Worm (Caenorhabditis elegans): ENCODE measurements around the gene C39E9.12.

Gene C39E9.12

ce11 chrIV:13098652-13099051 is 4.8 kb downstream of the C39E9.12 start, which contains the start of the genes dli-1, tin-9.2 and exos-4.1:
Gene dli-1 (minus strand): TSS chrIV:13098792.
Gene tin-9.2 (plus strand): TSS chrIV:13098995.
Gene exos-4.1 (plus strand): TSS chrIV:13098999.
- TF ChIP-seq ceh-24 (tag; optimal IDR thresholded peaks at IDR 0.05) (no peak), unc-55 (GFP tag; optimal IDR thresholded peaks at IDR 0.05) (no peak), ztf-16 (tag; optimal IDR thresholded peaks at IDR 0.05) (no peak), sox-2 (GFP tag; IDR thresholded peaks at IDR 0.05) (no peak), nhr-232 (tag; optimal IDR thresholded peaks at IDR 0.05) (no peak), ceh-34 (tag; optimal IDR thresholded peaks at IDR 0.05) (peak; percentile 9), ceh-31 (tag; optimal IDR thresholded peaks at IDR 0.05) (peak; percentile 21), dve-1 (tag; optimal IDR thresholded peaks at IDR 0.05) (no peak), ceh-45 (GFP tag; IDR thresholded peaks at IDR 0.05) (no peak), tbx-2 (tag; optimal IDR thresholded peaks at IDR 0.05) (peak; percentile 35), eyg-1 (tag; optimal IDR thresholded peaks at IDR 0.05) (no peak), ceh-9 (tag; optimal IDR thresholded peaks at IDR 0.05) (no peak), madf-2 (tag; optimal IDR thresholded peaks at IDR 0.05) (no peak), ahr-1 (tag; optimal IDR thresholded peaks at IDR 0.05) (no peak), hlh-15 (tag; optimal IDR thresholded peaks at IDR 0.05) (no peak), pha-2 (tag; optimal IDR thresholded peaks at IDR 0.05) (no peak), unc-42 (tag; optimal IDR thresholded peaks at IDR 0.05) (peak; percentile 95), fkh-6 (tag; optimal IDR thresholded peaks at IDR 0.05) (no peak), unc-86 (tag; optimal IDR thresholded peaks at IDR 0.05) (no peak), nfya-1 (tag; optimal IDR thresholded peaks at IDR 0.05) (peak; percentile 47), gmeb-2 (tag; optimal IDR thresholded peaks at IDR 0.05) (no peak), lim-6 (tag; optimal IDR thresholded peaks at IDR 0.05) (no peak), hlh-6 (tag; optimal IDR thresholded peaks at IDR 0.05) (no peak), sox-4 (tag; optimal IDR thresholded peaks at IDR 0.05) (no peak), K09A11.1 (tag; optimal IDR thresholded peaks at IDR 0.05; ENCODE audit: insufficient read depth) (no peak), tbx-7 (tag; optimal IDR thresholded peaks at IDR 0.05) (no peak), fax-1 (tag; optimal IDR thresholded peaks at IDR 0.05) (peak; percentile 0), T23F11.4 (GFP tag; optimal IDR thresholded peaks at IDR 0.05) (no peak), hlh-8 (tag; optimal IDR thresholded peaks at IDR 0.05) (no peak), rnt-1 (tag; optimal IDR thresholded peaks at IDR 0.05) (peak; percentile 2), zip-5 (tag; optimal IDR thresholded peaks at IDR 0.05) (no peak), ceh-14 (tag; optimal IDR thresholded peaks at IDR 0.05) (peak; percentile 57), K02D7.2 (tag; optimal IDR thresholded peaks at IDR 0.05) (no peak), fkh-10 (GFP tag; optimal IDR thresholded peaks at IDR 0.05) (no peak), elt-4 (tag; optimal IDR thresholded peaks at IDR 0.05) (no peak)

- TF ChIP-seq ceh-45 (GFP tag; IDR thresholded peaks at IDR 0.05), result no peak
- no peak for TF ChIP-seq tbx-7 (tag; optimal IDR thresholded peaks at IDR 0.05)
Observed at ce11 chrIV:13100415-13100814, 6.6 kb downstream of the C39E9.12 start, which contains the start of gene fask-1. Gene fask-1 (plus strand): TSS chrIV:13100715.

ce11 chrIV:13104900-13105299 is 11.1 kb downstream of the C39E9.12 start, which contains the start of gene rde-11:
Gene rde-11 (plus strand): TSS chrIV:13105200.
- TF ChIP-seq ceh-14 (tag; optimal IDR thresholded peaks at IDR 0.05), result no peak
- TF ChIP-seq elt-4 (tag; optimal IDR thresholded peaks at IDR 0.05), result no peak
- TF ChIP-seq unc-3 (GFP tag; conservative IDR thresholded peaks at IDR 0.05), result no peak
- no peak for TF ChIP-seq unc-3 (tag; optimal IDR thresholded peaks at IDR 0.05)
- TF ChIP-seq lim-6 (tag; optimal IDR thresholded peaks at IDR 0.05), result no peak
- TF ChIP-seq ceh-24 (tag; optimal IDR thresholded peaks at IDR 0.05), result no peak
- no peak for TF ChIP-seq nhr-11 (tag; optimal IDR thresholded peaks at IDR 0.05)
- no peak for TF ChIP-seq nfya-1 (tag; optimal IDR thresholded peaks at IDR 0.05)
- TF ChIP-seq unc-55 (GFP tag; optimal IDR thresholded peaks at IDR 0.05), result no peak
- no peak for TF ChIP-seq mec-3 (tag; optimal IDR thresholded peaks at IDR 0.05; ENCODE audit: borderline replicate concordance)
- TF ChIP-seq npax-4 (tag; optimal IDR thresholded peaks at IDR 0.05), result no peak
- TF ChIP-seq che-1 (tag; optimal IDR thresholded peaks at IDR 0.05), result no peak
- no peak for TF ChIP-seq ceh-6 (GFP tag; optimal IDR thresholded peaks at IDR 0.05)
- no peak for TF ChIP-seq dmd-4 (tag; optimal IDR thresholded peaks at IDR 0.05; ENCODE audit: borderline replicate concordance)

Data from whole organism, late embryonic.